Worm (Caenorhabditis elegans) whole organism, L4 larva: Measurements from ENCODE around the gene srab-10.

Source experiments
- D1046.2 ChIP-seq: fragments of 200-800 bp; sonication (Bioruptor generic); IDR thresholded peaks from 2 replicates; pipeline ENCODE4 v1.3.6; 2022; ENCODE audit warnings: missing genetic modification characterization, missing compliant biosample characterization
- F26F4.8 ChIP-seq: fragments of 200-800 bp; sonication (Bioruptor generic); conservative IDR thresholded peaks from 2 replicates; pipeline ENCODE4 v1.3.6; 2022; ENCODE audit warnings: missing genetic modification characterization, missing compliant biosample characterization
- F49E8.2 ChIP-seq: sonication (generic microtip); optimal IDR thresholded peaks from 2 replicates; lab custom pipeline; 2016; ENCODE audit warnings: missing compliant biosample characterization, mild to moderate bottlenecking, missing genetic modification characterization, borderline replicate concordance
- T20F7.1 ChIP-seq: fragments of 200-800 bp; sonication (Bioruptor generic); optimal IDR thresholded peaks from 2 replicates; lab custom pipeline; 2018; ENCODE audit warnings: mild to moderate bottlenecking, missing genetic modification characterization, missing compliant biosample characterization
- Y105C5A.15 ChIP-seq: fragments of 200-800 bp; sonication (Bioruptor generic); IDR thresholded peaks from 2 replicates; pipeline ENCODE4 v1.3.6; 2022; ENCODE audit warnings: missing genetic modification characterization, missing compliant biosample characterization
- Y48G9A.11 ChIP-seq: fragments of 200-800 bp; sonication (Bioruptor generic); IDR thresholded peaks from 2 replicates; pipeline ENCODE4 v1.3.6; 2022; ENCODE audit warnings: missing genetic modification reagents, missing genetic modification characterization, missing compliant biosample characterization
- Y75B8A.6 ChIP-seq: fragments of 200-800 bp; sonication (Bioruptor generic); IDR thresholded peaks from 2 replicates; pipeline ENCODE4 v1.3.6; 2022; ENCODE audit warnings: missing genetic modification reagents, missing genetic modification characterization, missing compliant biosample characterization
- aha-1 ChIP-seq: fragments of 150-350 bp; peaks from one replicate; lab custom pipeline; 2014; ENCODE audit warnings: missing biosample characterization, missing genetic modification characterization
- aly-2 ChIP-seq: sonication (generic microtip); optimal IDR thresholded peaks from 2 replicates; lab custom pipeline; 2018; ENCODE audit warnings: missing biosample characterization, missing genetic modification characterization
- arid-1 ChIP-seq: fragments of 200-800 bp; sonication (Bioruptor generic); conservative IDR thresholded peaks from 2 replicates; pipeline ENCODE4 v1.3.6; 2022; ENCODE audit warnings: missing genetic modification reagents, missing genetic modification characterization, missing compliant biosample characterization
- attf-4 ChIP-seq: sonication (generic microtip); optimal IDR thresholded peaks from 3 replicates; lab custom pipeline; 2017; ENCODE audit warnings: missing biosample characterization, missing genetic modification characterization
- ceh-28 ChIP-seq: fragments of 150-350 bp; optimal IDR thresholded peaks from 2 replicates; lab custom pipeline; 2014; ENCODE audit warnings: missing biosample characterization, missing genetic modification reagents, missing genetic modification characterization
- ceh-44 ChIP-seq: fragments of 200-800 bp; sonication (Bioruptor generic); IDR thresholded peaks from 2 replicates; pipeline ENCODE4 v1.3.6; 2022; ENCODE audit warnings: missing genetic modification reagents, missing genetic modification characterization, missing compliant biosample characterization
- ces-1 ChIP-seq: fragments of 150-350 bp; sonication (generic microtip); optimal IDR thresholded peaks from 4 replicates; lab custom pipeline; 2014; ENCODE audit warnings: missing biosample characterization, missing genetic modification reagents, missing genetic modification characterization
- ctbp-1 ChIP-seq: fragments of 200-800 bp; sonication (Bioruptor generic); IDR thresholded peaks from 2 replicates; pipeline ENCODE4 v1.3.6; 2022; ENCODE audit warnings: missing genetic modification reagents, missing genetic modification characterization, missing compliant biosample characterization
- dmd-8 ChIP-seq: fragments of 200-800 bp; sonication (Bioruptor generic); IDR thresholded peaks from 2 replicates; pipeline ENCODE4 v1.3.6; 2022; ENCODE audit warnings: missing genetic modification characterization, missing compliant biosample characterization
- dmd-9 ChIP-seq: fragments of 200-800 bp; sonication (Bioruptor generic); IDR thresholded peaks from 2 replicates; pipeline ENCODE4 v1.3.6; 2022; ENCODE audit warnings: missing genetic modification reagents, missing genetic modification characterization, missing compliant biosample characterization
- egl-43 ChIP-seq: fragments of 200-800 bp; sonication (Bioruptor generic); IDR thresholded peaks from 2 replicates; pipeline ENCODE4 v1.3.6; 2022; ENCODE audit warnings: missing genetic modification reagents, missing genetic modification characterization, missing compliant biosample characterization
- gei-8 ChIP-seq: fragments of 200-800 bp; sonication (Bioruptor generic); optimal IDR thresholded peaks from 2 replicates; lab custom pipeline; 2018; ENCODE audit warnings: mild to moderate bottlenecking, missing genetic modification characterization, missing compliant biosample characterization
- lim-7 ChIP-seq: fragments of 200-800 bp; sonication (Bioruptor generic); IDR thresholded peaks from 2 replicates; pipeline ENCODE4 v1.3.6; 2022; ENCODE audit warnings: missing genetic modification characterization, missing compliant biosample characterization
- lin-1 ChIP-seq: fragments of 200-800 bp; sonication (Bioruptor generic); IDR thresholded peaks from 2 replicates; pipeline ENCODE4 v1.3.6; 2022; ENCODE audit warnings: missing genetic modification reagents, missing genetic modification characterization, missing compliant biosample characterization
- madf-5 ChIP-seq, 2 experiments: fragments of 200-800 bp; sonication (Bioruptor generic); IDR thresholded peaks; 2 replicates each; pipeline ENCODE4 v1.3.6; 2022; ENCODE audit warnings: missing compliant biosample characterization in 2 of 2, missing genetic modification characterization in 2 of 2
- mdt-29 ChIP-seq: fragments of 200-800 bp; sonication (Bioruptor generic); IDR thresholded peaks from 2 replicates; pipeline ENCODE4 v1.3.6; 2022; ENCODE audit warnings: missing genetic modification reagents, missing genetic modification characterization, missing compliant biosample characterization
- mes-2 ChIP-seq: sonication (generic microtip); optimal IDR thresholded peaks from 2 replicates; lab custom pipeline; 2016; ENCODE audit warnings: missing genotype, mild to moderate bottlenecking, missing genetic modification characterization, missing compliant biosample characterization; ENCODE audit not compliant: poor library complexity, severe bottlenecking
- nhr-111 ChIP-seq: fragments of 200-800 bp; sonication (Bioruptor generic); optimal IDR thresholded peaks from 2 replicates; lab custom pipeline; 2018; ENCODE audit warnings: mild to moderate bottlenecking, missing genetic modification characterization, missing compliant biosample characterization
- nhr-42 ChIP-seq: fragments of 200-800 bp; sonication (Bioruptor generic); IDR thresholded peaks from 2 replicates; pipeline ENCODE4 v1.3.6; 2022; ENCODE audit warnings: missing genetic modification characterization, missing compliant biosample characterization
- nhr-48 ChIP-seq: sonication (generic microtip); optimal IDR thresholded peaks from 2 replicates; lab custom pipeline; 2016; ENCODE audit warnings: mild to moderate bottlenecking, missing genetic modification characterization, missing compliant biosample characterization
- pqm-1 ChIP-seq: sonication (generic microtip); optimal IDR thresholded peaks from 2 replicates; lab custom pipeline; 2017; ENCODE audit warnings: missing biosample characterization, missing genetic modification characterization
- rbr-2 ChIP-seq: sonication (generic microtip); optimal IDR thresholded peaks from 2 replicates; lab custom pipeline; 2016; ENCODE audit warnings: missing genotype, missing genetic modification characterization, missing compliant biosample characterization
- sdz-12 ChIP-seq: fragments of 200-800 bp; sonication (Bioruptor generic); optimal IDR thresholded peaks from 2 replicates; lab custom pipeline; 2018; ENCODE audit warnings: mild to moderate bottlenecking, missing genetic modification characterization, missing compliant biosample characterization
- set-16 ChIP-seq: fragments of 200-800 bp; sonication (Bioruptor generic); IDR thresholded peaks from 2 replicates; pipeline ENCODE4 v1.3.6; 2022; ENCODE audit warnings: missing genetic modification reagents, missing genetic modification characterization, missing compliant biosample characterization
- snpc-1.2 ChIP-seq: fragments of 200-800 bp; sonication (Bioruptor generic); IDR thresholded peaks from 2 replicates; pipeline ENCODE4 v1.3.6; 2022; ENCODE audit warnings: missing genetic modification reagents, missing genetic modification characterization, missing compliant biosample characterization
- snpc-4 ChIP-seq: fragments of 150-350 bp; optimal IDR thresholded peaks from 2 replicates; lab custom pipeline; 2014; ENCODE audit warnings: missing biosample characterization, missing genetic modification characterization
- tra-1 ChIP-seq: fragments of 200-800 bp; sonication (Bioruptor generic); IDR thresholded peaks from 2 replicates; pipeline ENCODE4 v1.3.6; 2022; ENCODE audit warnings: missing genetic modification reagents, missing genetic modification characterization, missing compliant biosample characterization
- unc-130 ChIP-seq: sonication (generic microtip); optimal IDR thresholded peaks from 2 replicates; lab custom pipeline; 2016; ENCODE audit warnings: missing genetic modification reagents, missing genetic modification characterization, missing compliant biosample characterization
- unc-62 ChIP-seq, 3 experiments: fragments of 150-350 bp in 1 of 3; sonication (generic microtip); optimal IDR thresholded peaks in 2 of 3; peaks in 1 of 3; 1 replicate in 1 of 3; 2 replicates in 2 of 3; lab custom pipeline; 2014 to 2017; ENCODE audit warnings: missing biosample characterization in 3 of 3, missing genetic modification characterization in 3 of 3, missing genetic modification reagents in 3 of 3, missing genotype in 1 of 3
- vab-7 ChIP-seq: fragments of 200-800 bp; sonication (Bioruptor generic); IDR thresholded peaks from 2 replicates; pipeline ENCODE4 v1.3.6; 2022; ENCODE audit warnings: missing genetic modification reagents, missing genetic modification characterization, missing compliant biosample characterization

Gene srab-10

ce11 chrV:3163143-3163542 lies 18.7 kb upstream of the srab-10 start:
- peak; percentile 47; the same call in 1 of the 2 replicates for TF ChIP-seq ctbp-1 (GFP tag; lab: Robert Waterston, UW)
- peak; percentile 63 for TF ChIP-seq vab-7
- peak; percentile 82 for TF ChIP-seq dmd-8 (GFP tag; lab: Robert Waterston, UW)
- 0 out of 2 replicates have a peak, but pooled peaks have one; percentile 16 for TF ChIP-seq ceh-44 (GFP tag; lab: Robert Waterston, UW)
- peak in 1 of 2 experiments; percentile 44 for TF ChIP-seq unc-62 (GFP tag; optimal IDR thresholded peaks at IDR 0.05 in 1 of 2; lab: Kevin White, UChicago)
- no peak for TF ChIP-seq unc-62 (tag; optimal IDR thresholded peaks at IDR 0.05; lab: Kevin White, UChicago)
- TF ChIP-seq F26F4.8 (GFP tag; lab: Robert Waterston, UW), result peak; percentile 71; the same call in 1 of the 2 replicates
- TF ChIP-seq lim-7 (GFP tag; lab: Robert Waterston, UW), result peak; percentile 62; the same call in 1 of the 2 replicates
- TF ChIP-seq madf-5 (GFP tag; IDR thresholded peaks at IDR 0.05; lab: Robert Waterston, UW), result peak in 1 of 2 experiments; percentile 31; a peak in 1 of 4 replicates
- TF ChIP-seq aly-2 (tag; lab: Kevin White, UChicago), result no peak
- 0 out of 2 replicates have a peak, but pooled peaks have one; percentile 52 for TF ChIP-seq tra-1 (GFP tag; lab: Robert Waterston, UW)
- no peak for TF ChIP-seq ceh-28 (tag; lab: Kevin White, UChicago)
- TF ChIP-seq mdt-29 (GFP tag; lab: Robert Waterston, UW), result peak; percentile 34; the same call in 1 of the 2 replicates
- 0 out of 2 replicates have a peak, but pooled peaks have one; percentile 23 for TF ChIP-seq dmd-9 (GFP tag; lab: Robert Waterston, UW)
- TF ChIP-seq unc-130 (GFP tag; lab: Kevin White, UChicago), result peak; percentile 28
- peak; percentile 61 for TF ChIP-seq Y48G9A.11 (GFP tag; lab: Robert Waterston, UW)
- TF ChIP-seq arid-1 (GFP tag; lab: Robert Waterston, UW), result peak; percentile 51; the same call in 1 of the 2 replicates
- TF ChIP-seq gei-8 (GFP tag; lab: Kevin White, UChicago), result no peak
- TF ChIP-seq lin-1, result 0 out of 2 replicates have a peak, but pooled peaks have one; percentile 42
- no peak for TF ChIP-seq nhr-48 (tag; lab: Kevin White, UChicago)
- peak; percentile 58; the same call in 1 of the 2 replicates for TF ChIP-seq D1046.2
- peak; percentile 86 for TF ChIP-seq snpc-1.2 (GFP tag; lab: Robert Waterston, UW)
- TF ChIP-seq Y75B8A.6, result 0 out of 2 replicates have a peak, but pooled peaks have one; percentile 14
- peak; percentile 80 for TF ChIP-seq egl-43 (GFP tag; lab: Robert Waterston, UW)
- no peak for TF ChIP-seq Y105C5A.15 (GFP tag; lab: Robert Waterston, UW)
- peak; percentile 66 for TF ChIP-seq F49E8.2 (tag; lab: Kevin White, UChicago)
- TF ChIP-seq set-16 (GFP tag; lab: Robert Waterston, UW), result no peak

- TF ChIP-seq pqm-1 (tag; lab: Kevin White, UChicago) (no peak), set-16 (GFP tag; lab: Robert Waterston, UW) (peak; percentile 62)
These were observed 17.9 kb upstream of the srab-10 start for ce11 chrV:3162299-3162698.

- TF ChIP-seq rbr-2 (tag; lab: Kevin White, UChicago), result no peak
- TF ChIP-seq snpc-4 (tag; lab: Kevin White, UChicago), result no peak
- no peak for TF ChIP-seq nhr-111
- no peak for TF ChIP-seq nhr-42 (GFP tag; lab: Robert Waterston, UW)
- no peak for TF ChIP-seq mes-2 (tag; lab: Kevin White, UChicago)
- TF ChIP-seq ces-1 (GFP tag; lab: Kevin White, UChicago), result no peak
- TF ChIP-seq T20F7.1 (GFP tag; lab: Kevin White, UChicago), result no peak
These were observed 14.9 kb upstream of the srab-10 start, which contains the start of gene C36C5.12 for ce11 chrV:3159252-3159651. Gene C36C5.12, minus strand, starts transcription at chrV:3159352.

- peak in 1 of 2 experiments; percentile 94 for TF ChIP-seq unc-62 (GFP tag; optimal IDR thresholded peaks at IDR 0.05 in 1 of 2; lab: Kevin White, UChicago)
- TF ChIP-seq unc-62 (tag; optimal IDR thresholded peaks at IDR 0.05; lab: Kevin White, UChicago), result no peak
- no peak for TF ChIP-seq Y75B8A.6
- no peak for TF ChIP-seq attf-4 (tag; lab: Kevin White, UChicago)
- TF ChIP-seq sdz-12 (GFP tag; lab: Kevin White, UChicago), result no peak
- TF ChIP-seq aha-1, result peak; percentile 6
These were observed 14.0 kb upstream of the srab-10 start for ce11 chrV:3158379-3158778.
